Fruit fly (Drosophila melanogaster) whole organism, wandering third instar larva: Measurements from ENCODE around the gene Tengl1.

Experiments used
- Jra ChIP-seq: sonication (Bioruptor generic); optimal IDR thresholded peaks from 2 replicates; lab custom pipeline; 2016; ENCODE audit warnings: missing biosample characterization, missing genetic modification characterization
- OdsH ChIP-seq: fragments of 200-800 bp; sonication (Bioruptor generic); optimal IDR thresholded peaks from 2 replicates; lab custom pipeline; 2016; ENCODE audit warnings: missing biosample characterization, mild to moderate bottlenecking, missing genetic modification characterization
- br ChIP-seq: fragments of 200-800 bp; sonication (Bioruptor generic); optimal IDR thresholded peaks from 2 replicates; lab custom pipeline; 2016; ENCODE audit warnings: missing biosample characterization, missing genetic modification characterization
- dsf ChIP-seq: sonication (Bioruptor generic); optimal IDR thresholded peaks from 2 replicates; lab custom pipeline; 2016; ENCODE audit warnings: missing biosample characterization, missing genetic modification characterization, borderline replicate concordance
- tai ChIP-seq: sonication (Bioruptor generic); optimal IDR thresholded peaks from 2 replicates; lab custom pipeline; 2016; ENCODE audit warnings: missing biosample characterization, missing genetic modification characterization
- usp ChIP-seq: fragments of >200 bp; optimal IDR thresholded peaks from 2 replicates; lab custom pipeline; 2017; ENCODE audit warnings: missing biosample characterization, missing genetic modification characterization

DNA sequence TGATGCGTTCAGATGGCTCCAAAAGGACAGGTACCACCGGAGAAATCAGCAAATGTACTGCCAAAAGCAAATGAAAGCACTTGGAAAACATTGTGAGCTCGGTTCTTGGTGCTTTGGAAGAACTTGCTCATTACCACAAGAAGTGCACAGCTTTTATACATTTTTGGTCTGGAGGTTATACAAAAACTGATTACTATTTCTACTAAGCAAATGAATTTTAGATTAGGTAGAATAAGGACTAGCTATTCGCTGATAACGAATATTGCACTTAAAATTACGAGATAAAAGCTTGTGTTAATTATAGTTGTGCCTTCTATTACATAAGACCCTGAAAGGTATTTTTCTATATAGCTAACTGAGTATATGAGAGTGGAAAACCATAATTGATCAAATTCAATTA, 14.6 kb upstream of the Tengl1 start, which contains the start of gene Send1:
- TF ChIP-seq OdsH (no peak), usp (GFP tag; lab: Kevin White, UChicago) (no peak), dsf (no peak), br (no peak), Jra (GFP tag; lab: Kevin White, UChicago) (no peak), tai (GFP tag; lab: Kevin White, UChicago) (no peak)
